Worm (Caenorhabditis elegans) whole organism, young adult: ENCODE results near the gene T09F3.4.
A peak's percentile ranks its signal among the peaks of the same experiment; 100 is the strongest.

Source experiments
- B0019.2 ChIP-seq: fragments of 200-800 bp; sonication (Bioruptor generic); conservative IDR thresholded peaks from 2 replicates; pipeline ENCODE4 v1.3.6; 2022; ENCODE audit warnings: missing genetic modification reagents, missing genetic modification characterization, missing compliant biosample characterization
- F10E7.11 ChIP-seq: sonication (generic microtip); optimal IDR thresholded peaks from 2 replicates; lab custom pipeline; 2017; ENCODE audit warnings: mild to moderate bottlenecking, missing genetic modification characterization, moderate library complexity, missing compliant biosample characterization
- F33H1.4 ChIP-seq: fragments of 200-800 bp; sonication (Bioruptor generic); IDR thresholded peaks from 2 replicates; pipeline ENCODE4 v1.3.6; 2022; ENCODE audit warnings: missing genetic modification reagents, missing genetic modification characterization, missing compliant biosample characterization
- F37B4.10 ChIP-seq: fragments of 200-800 bp; sonication (Bioruptor generic); IDR thresholded peaks from 2 replicates; pipeline ENCODE4 v1.3.6; 2022; ENCODE audit warnings: missing genetic modification characterization, missing compliant biosample characterization
- K12H6.12 ChIP-seq: fragments of 200-800 bp; sonication (Bioruptor generic); optimal IDR thresholded peaks from 2 replicates; lab custom pipeline; 2018; ENCODE audit warnings: mild to moderate bottlenecking, missing genetic modification characterization, missing compliant biosample characterization
- T07F8.4 ChIP-seq: sonication (generic microtip); optimal IDR thresholded peaks from 2 replicates; lab custom pipeline; 2016; ENCODE audit warnings: mild to moderate bottlenecking, missing genetic modification characterization, moderate library complexity, missing compliant biosample characterization
- Y53G8AR.9 ChIP-seq: fragments of 200-800 bp; sonication (Bioruptor generic); conservative IDR thresholded peaks from 2 replicates; pipeline ENCODE4 v1.3.6; 2022; ENCODE audit warnings: missing genetic modification reagents, missing genetic modification characterization, missing compliant biosample characterization
- Y56A3A.18 ChIP-seq: fragments of 200-800 bp; sonication (Bioruptor generic); IDR thresholded peaks from 2 replicates; pipeline ENCODE4 v1.3.6; 2022; ENCODE audit warnings: missing genetic modification reagents, missing genetic modification characterization, missing compliant biosample characterization
- Y79H2A.3 ChIP-seq: fragments of 200-800 bp; sonication (Bioruptor generic); conservative IDR thresholded peaks from 2 replicates; pipeline ENCODE4 v1.3.6; 2022; ENCODE audit warnings: missing genetic modification reagents, missing genetic modification characterization, missing compliant biosample characterization
- Y95B8A.8 ChIP-seq: fragments of 200-800 bp; sonication (Bioruptor generic); IDR thresholded peaks from 2 replicates; pipeline ENCODE4 v1.3.6; 2022; ENCODE audit warnings: missing genetic modification reagents, missing genetic modification characterization, missing compliant biosample characterization
- ZK185.1 ChIP-seq: sonication (generic microtip); optimal IDR thresholded peaks from 2 replicates; lab custom pipeline; 2016; ENCODE audit warnings: mild to moderate bottlenecking, missing genetic modification characterization, missing compliant biosample characterization; ENCODE audit not compliant: poor library complexity, severe bottlenecking
- athp-1 ChIP-seq: sonication (generic microtip); optimal IDR thresholded peaks from 2 replicates; lab custom pipeline; 2017; ENCODE audit warnings: mild to moderate bottlenecking, missing genetic modification characterization, missing compliant biosample characterization
- attf-5 ChIP-seq: fragments of 200-800 bp; sonication (Bioruptor generic); optimal IDR thresholded peaks from 2 replicates; lab custom pipeline; 2018; ENCODE audit warnings: mild to moderate bottlenecking, missing genetic modification characterization, missing compliant biosample characterization
- attf-6 ChIP-seq: fragments of 200-800 bp; sonication (Bioruptor generic); IDR thresholded peaks from 2 replicates; pipeline ENCODE4 v1.3.6; 2022; ENCODE audit warnings: missing genetic modification reagents, missing genetic modification characterization, missing compliant biosample characterization
- ceh-91 ChIP-seq: fragments of 200-800 bp; sonication (Bioruptor generic); IDR thresholded peaks from 2 replicates; pipeline ENCODE4 v1.3.6; 2022; ENCODE audit warnings: missing genetic modification reagents, missing genetic modification characterization, missing compliant biosample characterization
- dox-1 ChIP-seq: fragments of 200-800 bp; sonication (Bioruptor generic); IDR thresholded peaks from 2 replicates; pipeline ENCODE4 v1.3.6; 2022; ENCODE audit warnings: missing genetic modification reagents, missing genetic modification characterization, missing compliant biosample characterization
- dpff-1 ChIP-seq: sonication (generic microtip); optimal IDR thresholded peaks from 2 replicates; lab custom pipeline; 2017; ENCODE audit warnings: mild to moderate bottlenecking, missing genetic modification characterization, missing compliant biosample characterization
- dpl-1 ChIP-seq: fragments of 150-350 bp; optimal IDR thresholded peaks from 2 replicates; lab custom pipeline; 2014; ENCODE audit warnings: missing biosample characterization, missing genetic modification reagents, missing genetic modification characterization
- efl-1 ChIP-seq: fragments of 150-350 bp; optimal IDR thresholded peaks from 2 replicates; lab custom pipeline; 2014; ENCODE audit warnings: missing biosample characterization, missing genetic modification reagents, missing genetic modification characterization
- egl-44 ChIP-seq: fragments of 200-800 bp; sonication (Bioruptor generic); IDR thresholded peaks from 2 replicates; pipeline ENCODE4 v1.3.6; 2022; ENCODE audit warnings: missing genetic modification reagents, missing genetic modification characterization, missing compliant biosample characterization
- hrde-1 ChIP-seq: sonication (generic microtip); optimal IDR thresholded peaks from 2 replicates; lab custom pipeline; 2016; ENCODE audit warnings: missing genetic modification characterization, mild to moderate bottlenecking, missing compliant biosample characterization, moderate library complexity, missing genotype, missing genetic modification reagents, borderline replicate concordance
- lin-26 ChIP-seq: fragments of 200-800 bp; sonication (Bioruptor generic); IDR thresholded peaks from 2 replicates; pipeline ENCODE4 v1.3.6; 2022; ENCODE audit warnings: missing genetic modification reagents, missing genetic modification characterization, missing compliant biosample characterization
- lin-35 ChIP-seq, 3 experiments: fragments of 150-350 bp in 2 of 3; sonication (generic microtip) in 1 of 3; optimal IDR thresholded peaks; 2 replicates each; lab custom pipeline; 2014 to 2018; ENCODE audit warnings: missing biosample characterization in 3 of 3, missing genetic modification characterization in 3 of 3, missing genetic modification reagents in 3 of 3
- lin-54 ChIP-seq: fragments of 200-800 bp; sonication (Bioruptor generic); optimal IDR thresholded peaks from 2 replicates; lab custom pipeline; 2018; ENCODE audit warnings: mild to moderate bottlenecking, missing genetic modification characterization, missing compliant biosample characterization
- lir-1 ChIP-seq: fragments of 200-800 bp; sonication (Bioruptor generic); conservative IDR thresholded peaks from 2 replicates; pipeline ENCODE4 v1.3.6; 2022; ENCODE audit warnings: missing genetic modification reagents, missing genetic modification characterization, missing compliant biosample characterization
- lsl-1 ChIP-seq: fragments of 200-800 bp; sonication (Bioruptor generic); optimal IDR thresholded peaks from 2 replicates; lab custom pipeline; 2018; ENCODE audit warnings: mild to moderate bottlenecking, missing genetic modification characterization, moderate library complexity, missing compliant biosample characterization
- madf-10 ChIP-seq: sonication (generic microtip); optimal IDR thresholded peaks from 2 replicates; lab custom pipeline; 2016; ENCODE audit warnings: mild to moderate bottlenecking, missing genetic modification characterization, missing compliant biosample characterization
- madf-3 ChIP-seq: fragments of 200-800 bp; sonication (Bioruptor generic); IDR thresholded peaks from 2 replicates; pipeline ENCODE4 v1.3.6; 2022; ENCODE audit warnings: missing genetic modification reagents, missing genetic modification characterization, missing compliant biosample characterization
- madf-6 ChIP-seq: fragments of 200-800 bp; sonication (Bioruptor generic); IDR thresholded peaks from 2 replicates; pipeline ENCODE4 v1.3.6; 2022; ENCODE audit warnings: missing genetic modification reagents, missing genetic modification characterization, missing compliant biosample characterization
- madf-8 ChIP-seq: fragments of 200-800 bp; sonication (Bioruptor generic); conservative IDR thresholded peaks from 2 replicates; pipeline ENCODE4 v1.3.6; 2022; ENCODE audit warnings: missing genetic modification reagents, missing genetic modification characterization, missing compliant biosample characterization
- mel-28 ChIP-seq: sonication (generic microtip); optimal IDR thresholded peaks from 2 replicates; lab custom pipeline; 2016; ENCODE audit warnings: borderline replicate concordance, mild to moderate bottlenecking, missing genetic modification characterization, missing compliant biosample characterization
- mes-4 ChIP-seq: sonication (generic microtip); optimal IDR thresholded peaks from 2 replicates; lab custom pipeline; 2016; ENCODE audit warnings: missing genotype, missing genetic modification characterization, missing compliant biosample characterization
- nfyb-1 ChIP-seq: fragments of 200-800 bp; sonication (Bioruptor generic); IDR thresholded peaks from 2 replicates; pipeline ENCODE4 v1.3.6; 2022; ENCODE audit warnings: missing genetic modification reagents, missing genetic modification characterization, missing compliant biosample characterization
- nhr-80 ChIP-seq: sonication (generic microtip); optimal IDR thresholded peaks from 2 replicates; lab custom pipeline; 2016; ENCODE audit warnings: missing genetic modification characterization, missing compliant biosample characterization
- rcor-1 ChIP-seq: fragments of 200-800 bp; sonication (Bioruptor generic); IDR thresholded peaks from 2 replicates; pipeline ENCODE4 v1.3.6; 2022; ENCODE audit warnings: missing genetic modification reagents, missing genetic modification characterization, missing compliant biosample characterization
- repo-1 ChIP-seq: sonication (generic microtip); optimal IDR thresholded peaks from 2 replicates; lab custom pipeline; 2017; ENCODE audit warnings: mild to moderate bottlenecking, missing genetic modification characterization, missing compliant biosample characterization
- rpc-1 ChIP-seq, 2 experiments: fragments of 150-350 bp in 1 of 2; sonication (generic microtip) in 1 of 2; optimal IDR thresholded peaks; 2 replicates each; lab custom pipeline; 2014 to 2018; ENCODE audit warnings: missing biosample characterization in 1 of 2, missing genetic modification characterization in 1 of 2, missing genetic modification reagents in 1 of 2, missing genotype in 1 of 2
- snpc-4 ChIP-seq, 5 experiments: fragments of 150-350 bp in 1 of 5; sonication (generic microtip) in 4 of 5; optimal IDR thresholded peaks; 2 replicates each; lab custom pipeline; 2014 to 2018; ENCODE audit warnings: missing genetic modification characterization in 5 of 5, missing biosample characterization in 3 of 5, antibody characterized with exemption in 2 of 5, mild to moderate bottlenecking in 2 of 5, missing compliant biosample characterization in 2 of 5, missing genotype in 2 of 5, moderate library complexity in 2 of 5, missing genetic modification reagents in 1 of 5
- tlf-1 ChIP-seq: fragments of 200-800 bp; sonication (Bioruptor generic); optimal IDR thresholded peaks from 2 replicates; lab custom pipeline; 2018; ENCODE audit warnings: mild to moderate bottlenecking, missing genetic modification characterization, missing compliant biosample characterization
- unc-130 ChIP-seq: sonication (generic microtip); optimal IDR thresholded peaks from 2 replicates; lab custom pipeline; 2016; ENCODE audit warnings: missing genetic modification reagents, missing genetic modification characterization, missing compliant biosample characterization
- unc-62 ChIP-seq: fragments of 150-350 bp; optimal IDR thresholded peaks from 2 replicates; lab custom pipeline; 2014; ENCODE audit warnings: missing biosample characterization, missing genetic modification reagents, missing genetic modification characterization
- xnd-1 ChIP-seq: sonication (generic microtip); optimal IDR thresholded peaks from 2 replicates; lab custom pipeline; 2016; ENCODE audit warnings: missing genotype, missing genetic modification reagents, missing genetic modification characterization, missing compliant biosample characterization
- zim-3 ChIP-seq: sonication (generic microtip); optimal IDR thresholded peaks from 2 replicates; lab custom pipeline; 2017; ENCODE audit warnings: mild to moderate bottlenecking, missing genetic modification characterization, moderate library complexity, missing compliant biosample characterization
- ztf-25 ChIP-seq: fragments of 200-800 bp; sonication (Bioruptor generic); IDR thresholded peaks from 2 replicates; pipeline ENCODE4 v1.3.6; 2022; ENCODE audit warnings: missing genetic modification reagents, missing genetic modification characterization, missing compliant biosample characterization
- ztf-26 ChIP-seq: sonication (generic microtip); optimal IDR thresholded peaks from 2 replicates; lab custom pipeline; 2017; ENCODE audit warnings: missing genetic modification characterization, missing compliant biosample characterization
- ztf-28 ChIP-seq: fragments of 200-800 bp; sonication (Bioruptor generic); IDR thresholded peaks from 2 replicates; pipeline ENCODE4 v1.3.6; 2022; ENCODE audit warnings: missing genetic modification reagents, missing genetic modification characterization, missing compliant biosample characterization
- ztf-3 ChIP-seq: fragments of 200-800 bp; sonication (Bioruptor generic); optimal IDR thresholded peaks from 2 replicates; lab custom pipeline; 2018; ENCODE audit warnings: mild to moderate bottlenecking, missing genetic modification characterization, missing compliant biosample characterization

The T09F3.4 gene

DNA sequence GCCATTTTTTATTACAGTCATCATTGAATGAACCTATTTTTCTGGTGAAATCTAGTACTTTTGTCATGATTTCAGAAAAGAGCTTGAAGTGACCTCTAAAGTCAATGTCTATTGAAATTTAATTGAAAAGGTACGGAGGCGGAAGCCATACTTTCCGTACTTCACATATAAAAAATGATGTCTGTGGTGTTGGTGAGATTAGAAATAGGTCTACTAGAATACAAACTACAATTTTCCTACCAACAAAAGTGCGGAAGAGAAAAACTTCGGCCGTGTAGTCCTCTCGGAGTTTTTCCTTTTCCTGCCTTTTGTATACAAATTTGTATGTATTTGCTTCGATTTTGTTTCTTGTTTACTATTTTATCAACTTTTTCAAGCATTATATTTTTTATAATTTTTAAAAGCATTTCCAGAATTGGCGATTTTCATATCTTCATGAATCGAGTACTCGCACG, at the start of gene T09F3.4:
T09F3.4 (plus strand) TSS at position 405 of the 455 bp plus-strand sequence.
- TF ChIP-seq lin-26 (GFP tag; lab: Robert Waterston, UW) (peak; percentile 9; the same call in 1 of the 2 replicates), madf-3 (GFP tag; lab: Robert Waterston, UW) (peak; percentile 83), nfyb-1 (GFP tag; lab: Robert Waterston, UW) (no peak), F10E7.11 (tag; lab: Kevin White, UChicago) (no peak), unc-130 (GFP tag; lab: Kevin White, UChicago) (peak; percentile 70), tlf-1 (GFP tag; lab: Kevin White, UChicago) (peak; percentile 56), ztf-28 (GFP tag; lab: Robert Waterston, UW) (no peak), lin-35 (GFP tag; optimal IDR thresholded peaks at IDR 0.05; lab: Kevin White, UChicago) (peak in 1 of 3 experiments; percentile 38), dpff-1 (tag; lab: Kevin White, UChicago) (no peak), ceh-91 (0 out of 2 replicates have a peak, but pooled peaks have one; percentile 19), lir-1 (peak; percentile 58; the same call in 1 of the 2 replicates), B0019.2 (0 out of 2 replicates have a peak, but pooled peaks have one; percentile 53), dox-1 (GFP tag; lab: Robert Waterston, UW) (peak; percentile 23; the same call in 1 of the 2 replicates), rcor-1 (GFP tag; lab: Robert Waterston, UW) (peak; percentile 72), xnd-1 (tag; lab: Kevin White, UChicago) (peak; percentile 43), F33H1.4 (peak; percentile 61), ZK185.1 (peak; percentile 76), ztf-25 (GFP tag; lab: Robert Waterston, UW) (0 out of 2 replicates have a peak, but pooled peaks have one; percentile 56), lsl-1 (GFP tag; lab: Kevin White, UChicago) (peak; percentile 43), athp-1 (tag; lab: Kevin White, UChicago) (peak; percentile 61), rpc-1 (optimal IDR thresholded peaks at IDR 0.05; lab: Kevin White, UChicago) (no peak), rpc-1 (tag; optimal IDR thresholded peaks at IDR 0.05; lab: Kevin White, UChicago) (no peak), unc-62 (no peak), efl-1 (GFP tag; lab: Kevin White, UChicago) (peak; percentile 46), mes-4 (tag; lab: Kevin White, UChicago) (no peak), mel-28 (tag; lab: Kevin White, UChicago) (no peak), repo-1 (no peak), zim-3 (tag; lab: Kevin White, UChicago) (no peak), attf-6 (GFP tag; lab: Robert Waterston, UW) (peak; percentile 63), madf-8 (peak; percentile 58), dpl-1 (GFP tag; lab: Kevin White, UChicago) (peak; percentile 13), Y95B8A.8 (GFP tag; lab: Robert Waterston, UW) (0 out of 2 replicates have a peak, but pooled peaks have one; percentile 18), Y53G8AR.9 (GFP tag; lab: Robert Waterston, UW) (0 out of 2 replicates have a peak, but pooled peaks have one; percentile 73), madf-6 (GFP tag; lab: Robert Waterston, UW) (peak; percentile 82), snpc-4 (GFP tag; optimal IDR thresholded peaks at IDR 0.05; lab: Kevin White, UChicago) (peak; percentile 33), snpc-4 (tag; optimal IDR thresholded peaks at IDR 0.05; lab: Kevin White, UChicago) (peak in 2 of 4 experiments; percentile 15 to 19), attf-5 (GFP tag; lab: Kevin White, UChicago) (peak; percentile 10), Y56A3A.18 (GFP tag; lab: Robert Waterston, UW) (no peak), madf-10 (tag; lab: Kevin White, UChicago) (peak; percentile 39), T07F8.4 (no peak), ztf-26 (tag; lab: Kevin White, UChicago) (no peak), lin-54 (peak; percentile 63), F37B4.10 (GFP tag; lab: Robert Waterston, UW) (no peak), nhr-80 (tag; lab: Kevin White, UChicago) (no peak), egl-44 (GFP tag; lab: Robert Waterston, UW) (0 out of 2 replicates have a peak, but pooled peaks have one; percentile 8), ztf-3 (GFP tag; lab: Kevin White, UChicago) (no peak), hrde-1 (tag; lab: Kevin White, UChicago) (peak; percentile 62), Y79H2A.3 (0 out of 2 replicates have a peak, but pooled peaks have one; percentile 30), K12H6.12 (no peak)
